Fruit fly (Drosophila melanogaster): ENCODE results near the gene Spn.

Spn gene

DNA sequence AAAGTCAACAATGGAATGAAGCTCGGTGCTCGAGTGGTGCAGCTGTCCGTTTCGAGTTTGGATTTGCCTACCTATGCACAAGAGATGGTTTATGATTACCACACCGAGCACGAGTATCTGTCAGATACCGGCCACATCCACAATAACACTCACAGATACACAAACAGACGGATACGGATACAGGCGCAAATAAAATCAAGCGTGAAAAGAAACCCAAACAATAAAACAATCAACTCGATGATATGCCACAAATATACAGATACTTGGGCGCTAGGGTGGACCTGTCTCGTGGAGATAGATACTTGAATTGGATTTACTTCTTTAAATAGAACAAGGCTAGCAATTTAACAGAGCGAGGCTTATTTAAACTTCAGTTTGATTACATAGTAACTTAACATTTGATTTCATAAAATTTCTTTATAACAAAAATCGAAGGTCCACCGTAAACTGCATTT, 16.2 kb upstream of the Spn start (continued):
- TF ChIP-seq CG12155 (GFP tag; optimal IDR thresholded peaks at IDR 0.05) (no peak), NC2β (GFP tag; optimal IDR thresholded peaks at IDR 0.05) (no peak), CG13775 (GFP tag; optimal IDR thresholded peaks at IDR 0.05) (no peak), vvl (GFP tag; IDR thresholded peaks at IDR 0.05) (peak; percentile 65), CG15073 (GFP tag; optimal IDR thresholded peaks at IDR 0.05) (no peak), CG10147 (GFP tag; optimal IDR thresholded peaks at IDR 0.05) (peak; percentile 33), lola (GFP tag; optimal IDR thresholded peaks at IDR 0.05) (no peak), emc (GFP tag; optimal IDR thresholded peaks at IDR 0.05) (no peak), Lhr (GFP tag; optimal IDR thresholded peaks at IDR 0.05) (no peak), CG10543 (GFP tag; optimal IDR thresholded peaks at IDR 0.05) (no peak), Dek (tag; optimal IDR thresholded peaks at IDR 0.05) (peak; percentile 0), Max (GFP tag; optimal IDR thresholded peaks at IDR 0.05) (no peak), klu (GFP tag; IDR thresholded peaks at IDR 0.05) (no peak), tx (GFP tag; optimal IDR thresholded peaks at IDR 0.05) (no peak), CG7928 (GFP tag; optimal IDR thresholded peaks at IDR 0.05) (no peak), Myb (GFP tag; optimal IDR thresholded peaks at IDR 0.05) (no peak), HLH54F (GFP tag; optimal IDR thresholded peaks at IDR 0.05) (no peak), Drgx (GFP tag; IDR thresholded peaks at IDR 0.05) (peak; percentile 82), esg (GFP tag; conservative IDR thresholded peaks at IDR 0.05) (0 out of 2 replicates have a peak, but pooled peaks have one; percentile 22), sob (GFP tag; IDR thresholded peaks at IDR 0.05) (no peak), B-H1 (GFP tag; IDR thresholded peaks at IDR 0.05) (peak; percentile 42; the same call in 2 of the 3 replicates), Ets97D (GFP tag; optimal IDR thresholded peaks at IDR 0.05) (no peak), pan (optimal IDR thresholded peaks at IDR 0.05) (no peak), pan (GFP tag; optimal IDR thresholded peaks at IDR 0.05 in 1 of 2, IDR thresholded peaks at IDR 0.05 in 1 of 2) (peak in 1 of 2 experiments; percentile 45), Dbx (GFP tag; IDR thresholded peaks at IDR 0.05) (no peak), CG1602 (GFP tag; optimal IDR thresholded peaks at IDR 0.05) (no peak), E2f2 (GFP tag; IDR thresholded peaks at IDR 0.05) (peak; percentile 38; the same call in 1 of the 2 replicates), Dll (GFP tag; IDR thresholded peaks at IDR 0.05; ENCODE audit: partially characterized antibody) (no peak), CG10959 (GFP tag; IDR thresholded peaks at IDR 0.05) (no peak), grau (tag; optimal IDR thresholded peaks at IDR 0.05) (peak; percentile 56), CG9215 (GFP tag; IDR thresholded peaks at IDR 0.05) (no peak), fu2 (GFP tag; optimal IDR thresholded peaks at IDR 0.05) (no peak), dm (GFP tag; optimal IDR thresholded peaks at IDR 0.05) (no peak), CG8281 (tag; optimal IDR thresholded peaks at IDR 0.05) (no peak), seq (GFP tag; IDR thresholded peaks at IDR 0.05) (no peak), chif (GFP tag; optimal IDR thresholded peaks at IDR 0.05) (peak; percentile 29 to 41), dmrt99B (tag; optimal IDR thresholded peaks at IDR 0.05) (peak; percentile 69), Bgb (GFP tag; IDR thresholded peaks at IDR 0.05; ENCODE audit: partially characterized antibody) (no peak), CG13296 (GFP tag; optimal IDR thresholded peaks at IDR 0.05) (no peak), h (optimal IDR thresholded peaks at IDR 0.05) (no peak), jumu (GFP tag; optimal IDR thresholded peaks at IDR 0.05) (no peak), Lim3 (GFP tag; IDR thresholded peaks at IDR 0.05) (no peak), H2.0 (GFP tag; IDR thresholded peaks at IDR 0.05) (0 out of 2 replicates have a peak, but pooled peaks have one; percentile 22), gcm2 (GFP tag; optimal IDR thresholded peaks at IDR 0.05) (no peak), CG9817 (tag; optimal IDR thresholded peaks at IDR 0.05) (no peak), lilli (GFP tag; optimal IDR thresholded peaks at IDR 0.05) (peak; percentile 27), gt (GFP tag; IDR thresholded peaks at IDR 0.05) (no peak), Gug (GFP tag; IDR thresholded peaks at IDR 0.05) (no peak), CG42726 (GFP tag; IDR thresholded peaks at IDR 0.05; ENCODE audit: partially characterized antibody) (no peak), CG2120 (GFP tag; optimal IDR thresholded peaks at IDR 0.05) (peak; percentile 16), D19B (GFP tag; optimal IDR thresholded peaks at IDR 0.05) (no peak), crp (GFP tag; optimal IDR thresholded peaks at IDR 0.05) (no peak)
